Fruit fly (Drosophila melanogaster) whole organism, embryonic: ENCODE data around the gene His3.3A.

Source experiments
- Atf-2 ChIP-seq: fragments of 200-800 bp; sonication (Bioruptor generic); optimal IDR thresholded peaks from 2 replicates; lab custom pipeline; 2016; ENCODE audit warnings: missing biosample characterization, missing genetic modification characterization
- CG11696 ChIP-seq: fragments of 200-800 bp; sonication (Bioruptor generic); IDR thresholded peaks from 2 replicates; pipeline ENCODE4 v1.3.6; 2022; ENCODE audit warnings: missing biosample characterization, missing genetic modification characterization
- CG16863 ChIP-seq: fragments of 200-800 bp; sonication (Bioruptor generic); optimal IDR thresholded peaks from 3 replicates; lab custom pipeline; 2016; ENCODE audit warnings: missing biosample characterization, missing genetic modification characterization
- CG17328 ChIP-seq: fragments of 200-800 bp; sonication (Bioruptor generic); IDR thresholded peaks from 2 replicates; pipeline ENCODE4 v1.3.6; 2022; ENCODE audit warnings: missing biosample characterization, missing genetic modification characterization
- CG18476 ChIP-seq: fragments of 200-800 bp; sonication (Bioruptor generic); optimal IDR thresholded peaks from 2 replicates; lab custom pipeline; 2016; ENCODE audit warnings: missing biosample characterization, mild to moderate bottlenecking, missing genetic modification characterization
- CG2875 ChIP-seq: fragments of 200-800 bp; sonication (Bioruptor generic); optimal IDR thresholded peaks from 2 replicates; lab custom pipeline; 2017; ENCODE audit warnings: missing biosample characterization, mild to moderate bottlenecking, missing genetic modification characterization, missing genetic modification reagents
- CG34376 ChIP-seq: fragments of 200-800 bp; sonication (Bioruptor generic); optimal IDR thresholded peaks from 2 replicates; lab custom pipeline; 2018; ENCODE audit warnings: missing biosample characterization, mild to moderate bottlenecking, missing genetic modification characterization
- CG4328 ChIP-seq: fragments of 200-800 bp; sonication (Bioruptor generic); optimal IDR thresholded peaks from 3 replicates; lab custom pipeline; 2017; ENCODE audit warnings: missing biosample characterization, missing genetic modification reagents, missing genetic modification characterization
- CG4730 ChIP-seq: fragments of 200-800 bp; sonication (Bioruptor generic); IDR thresholded peaks from 2 replicates; pipeline ENCODE4 v1.3.6; 2022; ENCODE audit warnings: missing biosample characterization, missing genetic modification characterization
- CG5953 ChIP-seq: fragments of 200-800 bp; sonication (Bioruptor generic); IDR thresholded peaks from 2 replicates; pipeline ENCODE4 v1.3.6; 2022; ENCODE audit warnings: missing biosample characterization, missing genetic modification characterization
- CG6175 ChIP-seq: fragments of 200-800 bp; sonication (Bioruptor generic); IDR thresholded peaks from 3 replicates; pipeline ENCODE4 v1.3.6; 2022; ENCODE audit warnings: missing biosample characterization, missing genetic modification characterization
- CG6854 ChIP-seq: fragments of 200-800 bp; sonication (Bioruptor generic); optimal IDR thresholded peaks from 3 replicates; lab custom pipeline; 2017; ENCODE audit warnings: missing biosample characterization, mild to moderate bottlenecking, missing genetic modification characterization
- CG7556 ChIP-seq: fragments of 200-800 bp; sonication (Bioruptor generic); optimal IDR thresholded peaks from 2 replicates; lab custom pipeline; 2017; ENCODE audit warnings: missing biosample characterization, mild to moderate bottlenecking, missing genetic modification characterization
- CG7963 ChIP-seq: fragments of 200-800 bp; sonication (Bioruptor generic); IDR thresholded peaks from 3 replicates; pipeline ENCODE4 v1.3.6; 2022; ENCODE audit warnings: missing biosample characterization, missing genetic modification characterization; ENCODE audit not compliant: partially characterized antibody
- CG9727 ChIP-seq: fragments of 200-800 bp; sonication (Bioruptor generic); optimal IDR thresholded peaks from 3 replicates; lab custom pipeline; 2017; ENCODE audit warnings: missing biosample characterization, mild to moderate bottlenecking, missing genetic modification characterization
- CoRest ChIP-seq: fragments of 200-800 bp; sonication (Bioruptor generic); optimal IDR thresholded peaks from 3 replicates; lab custom pipeline; 2018; ENCODE audit warnings: missing biosample characterization, mild to moderate bottlenecking, missing genetic modification characterization, moderate library complexity
- D19B ChIP-seq: fragments of 200-800 bp; sonication (Bioruptor generic); optimal IDR thresholded peaks from 2 replicates; lab custom pipeline; 2017; ENCODE audit warnings: missing biosample characterization, mild to moderate bottlenecking, missing genetic modification characterization
- Dad ChIP-seq: fragments of 200-800 bp; sonication (Bioruptor generic); optimal IDR thresholded peaks from 3 replicates; lab custom pipeline; 2016; ENCODE audit warnings: missing biosample characterization, missing genetic modification characterization
- Deaf1 ChIP-seq: fragments of 200-800 bp; optimal IDR thresholded peaks from 3 replicates; lab custom pipeline; 2019; ENCODE audit warnings: missing biosample characterization, mild to moderate bottlenecking, missing genetic modification characterization, moderate library complexity
- Dp ChIP-seq: fragments of 200-800 bp; sonication (Bioruptor generic); optimal IDR thresholded peaks from 2 replicates; lab custom pipeline; 2018; ENCODE audit warnings: missing biosample characterization, mild to moderate bottlenecking, missing genetic modification characterization, moderate library complexity
- HmgD ChIP-seq: fragments of 200-800 bp; sonication (Bioruptor generic); optimal IDR thresholded peaks from 3 replicates; lab custom pipeline; 2016; ENCODE audit warnings: missing biosample characterization, missing genetic modification characterization
- Hr51 ChIP-seq, 2 experiments: fragments of 200-800 bp; sonication (Bioruptor generic); optimal IDR thresholded peaks; 2 replicates in 1 of 2; 3 replicates in 1 of 2; lab custom pipeline; 2016 to 2018; ENCODE audit warnings: missing biosample characterization in 2 of 2, missing genetic modification characterization in 2 of 2, mild to moderate bottlenecking in 1 of 2, moderate library complexity in 1 of 2
- NfI ChIP-seq: fragments of 200-800 bp; sonication (Bioruptor generic); optimal IDR thresholded peaks from 3 replicates; lab custom pipeline; 2018; ENCODE audit warnings: missing biosample characterization, mild to moderate bottlenecking, missing genetic modification characterization, moderate library complexity
- Optix ChIP-seq: fragments of 200-800 bp; sonication (Bioruptor generic); IDR thresholded peaks from 3 replicates; pipeline ENCODE4 v1.3.6; 2022; ENCODE audit warnings: missing biosample characterization, missing genetic modification characterization
- Side ChIP-seq: fragments of 200-800 bp; sonication (Bioruptor generic); optimal IDR thresholded peaks from 2 replicates; lab custom pipeline; 2016; ENCODE audit warnings: missing biosample characterization, missing genetic modification characterization
- Sox100B ChIP-seq: fragments of 200-800 bp; sonication (Bioruptor generic); optimal IDR thresholded peaks from 3 replicates; lab custom pipeline; 2018; ENCODE audit warnings: missing biosample characterization, mild to moderate bottlenecking, missing genetic modification characterization
- Spps ChIP-seq: fragments of 200-800 bp; sonication (Bioruptor generic); optimal IDR thresholded peaks from 2 replicates; lab custom pipeline; 2018; ENCODE audit warnings: missing biosample characterization, mild to moderate bottlenecking, missing genetic modification characterization
- Taf1 ChIP-seq: fragments of 200-800 bp; sonication (Bioruptor generic); IDR thresholded peaks from 2 replicates; pipeline ENCODE4 v1.3.6; 2022; ENCODE audit warnings: missing biosample characterization, missing genetic modification characterization
- YL-1 ChIP-seq: fragments of 200-800 bp; sonication (Bioruptor generic); optimal IDR thresholded peaks from 3 replicates; lab custom pipeline; 2017; ENCODE audit warnings: missing biosample characterization, mild to moderate bottlenecking, missing genetic modification characterization
- aop ChIP-seq: fragments of 200-800 bp; sonication (Bioruptor generic); IDR thresholded peaks from 2 replicates; pipeline ENCODE4 v1.3.6; 2022; ENCODE audit warnings: missing biosample characterization, missing genetic modification characterization
- ara ChIP-seq: fragments of 200-800 bp; sonication (Bioruptor generic); IDR thresholded peaks from 2 replicates; pipeline ENCODE4 v1.3.6; 2022; ENCODE audit warnings: missing biosample characterization, missing genetic modification characterization
- bsh ChIP-seq, 2 experiments: fragments of 200-800 bp; sonication (Bioruptor generic); optimal IDR thresholded peaks; 2 replicates each; lab custom pipeline; 2017 to 2018; ENCODE audit warnings: mild to moderate bottlenecking in 2 of 2, missing biosample characterization in 2 of 2, missing genetic modification characterization in 2 of 2, moderate library complexity in 1 of 2
- chif ChIP-seq, 2 experiments: fragments of 200-800 bp; sonication (Bioruptor generic); optimal IDR thresholded peaks; 3 replicates each; lab custom pipeline; 2016; ENCODE audit warnings: missing biosample characterization in 2 of 2, missing genetic modification characterization in 2 of 2
- corto ChIP-seq: fragments of 200-800 bp; sonication (Bioruptor generic); optimal IDR thresholded peaks from 2 replicates; lab custom pipeline; 2016; ENCODE audit warnings: missing biosample characterization, mild to moderate bottlenecking, missing genetic modification characterization, moderate library complexity
- emc ChIP-seq: fragments of 200-800 bp; sonication (Bioruptor generic); optimal IDR thresholded peaks from 2 replicates; lab custom pipeline; 2016; ENCODE audit warnings: missing biosample characterization, missing genetic modification characterization
- grau ChIP-seq: fragments of 200-800 bp; optimal IDR thresholded peaks from 3 replicates; lab custom pipeline; 2019; ENCODE audit warnings: missing biosample characterization, mild to moderate bottlenecking, missing genetic modification characterization, moderate library complexity
- grn ChIP-seq: fragments of 200-800 bp; sonication (Bioruptor generic); optimal IDR thresholded peaks from 3 replicates; lab custom pipeline; 2017; ENCODE audit warnings: missing biosample characterization, missing genetic modification characterization
- ham ChIP-seq: fragments of 200-800 bp; sonication (Bioruptor generic); IDR thresholded peaks from 2 replicates; pipeline ENCODE4 v1.3.6; 2022; ENCODE audit warnings: missing biosample characterization, missing genetic modification characterization
- hth ChIP-seq: fragments of >200 bp; optimal IDR thresholded peaks from 2 replicates; lab custom pipeline; 2017; ENCODE audit warnings: inconsistent platforms
- kni ChIP-seq: fragments of 200-800 bp; sonication (Bioruptor generic); optimal IDR thresholded peaks from 3 replicates; lab custom pipeline; 2017; ENCODE audit warnings: mild to moderate bottlenecking, missing biosample characterization, missing genetic modification reagents, missing genetic modification characterization
- lab ChIP-seq: fragments of 200-800 bp; sonication (Bioruptor generic); optimal IDR thresholded peaks from 3 replicates; lab custom pipeline; 2017; ENCODE audit warnings: missing biosample characterization, missing genetic modification characterization, mild to moderate bottlenecking, moderate library complexity, missing genetic modification reagents
- nerfin-2 ChIP-seq: fragments of 200-800 bp; sonication (Bioruptor generic); IDR thresholded peaks from 2 replicates; pipeline ENCODE4 v1.3.6; 2022; ENCODE audit warnings: missing biosample characterization, missing genetic modification characterization; ENCODE audit not compliant: partially characterized antibody
- otp ChIP-seq: fragments of 200-800 bp; sonication (Bioruptor generic); IDR thresholded peaks from 3 replicates; pipeline ENCODE4, ENCODE4 v1.3.6; 2022; ENCODE audit warnings: missing biosample characterization, missing genetic modification characterization
- repo ChIP-seq: fragments of 200-800 bp; sonication (Bioruptor generic); optimal IDR thresholded peaks from 2 replicates; lab custom pipeline; 2016; ENCODE audit warnings: missing biosample characterization, missing genetic modification characterization
- row ChIP-seq: fragments of 200-800 bp; sonication (Bioruptor generic); IDR thresholded peaks from 3 replicates; pipeline ENCODE4 v1.3.6; 2022; ENCODE audit warnings: missing biosample characterization, missing genetic modification characterization
- run ChIP-seq: fragments of 200-800 bp; sonication (Bioruptor generic); optimal IDR thresholded peaks from 3 replicates; lab custom pipeline; 2018; ENCODE audit warnings: missing biosample characterization, mild to moderate bottlenecking, missing genetic modification characterization
- sens ChIP-seq: fragments of 200-800 bp; sonication (Bioruptor generic); peaks from one replicate; lab custom pipeline; 2016; ENCODE audit warnings: missing biosample characterization, missing genetic modification characterization
- slp2 ChIP-seq: fragments of 200-800 bp; sonication (Bioruptor generic); optimal IDR thresholded peaks from 2 replicates; lab custom pipeline; 2016; ENCODE audit warnings: missing biosample characterization, missing genetic modification characterization
- trem ChIP-seq: fragments of 200-800 bp; optimal IDR thresholded peaks from 3 replicates; lab custom pipeline; 2019; ENCODE audit warnings: missing biosample characterization, mild to moderate bottlenecking, missing genetic modification characterization, moderate library complexity
- vfl ChIP-seq: fragments of 200-800 bp; sonication (Bioruptor generic); optimal IDR thresholded peaks from 2 replicates; lab custom pipeline; 2016; ENCODE audit warnings: missing biosample characterization, missing genetic modification characterization
- zfh2 ChIP-seq: fragments of 200-800 bp; sonication (Bioruptor generic); optimal IDR thresholded peaks from 2 replicates; lab custom pipeline; 2016; ENCODE audit warnings: missing biosample characterization, missing genetic modification characterization

Gene His3.3A

DNA sequence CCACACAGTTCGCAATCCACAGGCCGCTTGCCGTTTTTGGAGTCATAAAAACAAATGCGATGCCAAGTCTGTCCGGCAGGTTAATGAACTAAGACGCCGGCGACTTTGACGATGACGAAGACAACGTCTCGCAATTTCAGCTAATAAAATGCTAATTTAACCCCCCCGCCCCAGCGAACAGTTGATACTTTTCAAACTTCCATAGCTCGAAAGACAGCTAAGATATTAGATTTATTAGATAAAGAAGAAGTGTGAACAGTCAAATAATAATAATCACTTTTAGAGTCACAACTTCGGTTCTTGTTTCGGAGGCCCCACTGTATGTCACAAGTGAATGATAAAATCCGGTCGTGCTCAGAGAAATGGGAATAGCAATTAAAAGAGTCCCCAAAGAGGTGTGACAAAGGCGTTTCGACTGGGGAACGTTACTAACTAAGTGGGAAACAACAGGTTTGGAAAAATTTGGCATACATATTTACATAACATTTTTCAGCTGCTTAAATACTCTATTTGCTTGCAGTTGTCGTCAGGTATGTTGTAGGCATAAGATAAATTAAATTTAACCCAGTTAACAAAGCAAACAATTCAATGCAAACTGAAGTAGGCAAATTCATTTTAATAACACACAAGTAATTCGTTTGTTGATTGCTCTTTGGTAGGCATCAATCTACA, 29.9 kb downstream of the His3.3A start (continued):
- TF ChIP-seq Atf-2 (no peak), Taf1 (GFP tag; lab: Robert Waterston, UW) (no peak), otp (GFP tag; lab: Robert Waterston, UW) (0 out of 3 replicates have a peak, but pooled peaks have one; percentile 23), lab (no peak), chif (GFP tag; optimal IDR thresholded peaks at IDR 0.05; lab: Kevin White, UChicago) (no peak), CG6175 (GFP tag; lab: Robert Waterston, UW) (no peak), CG18476 (GFP tag; lab: Kevin White, UChicago) (no peak), row (0 out of 3 replicates have a peak, but pooled peaks have one; percentile 30), nerfin-2 (GFP tag; lab: Robert Waterston, UW) (no peak), corto (GFP tag; lab: Kevin White, UChicago) (no peak), emc (GFP tag; lab: Kevin White, UChicago) (no peak), CG7963 (no peak), bsh (GFP tag; optimal IDR thresholded peaks at IDR 0.05; lab: Kevin White, UChicago) (no peak), CG4328 (GFP tag; lab: Kevin White, UChicago) (no peak), Spps (no peak), Hr51 (GFP tag; optimal IDR thresholded peaks at IDR 0.05; lab: Kevin White, UChicago) (peak in 1 of 2 experiments; percentile 21), zfh2 (GFP tag; lab: Kevin White, UChicago) (no peak), aop (GFP tag; lab: Robert Waterston, UW) (no peak), ara (no peak), vfl (GFP tag; lab: Kevin White, UChicago) (no peak), CoRest (tag; lab: Kevin White, UChicago) (no peak), CG5953 (GFP tag; lab: Robert Waterston, UW) (no peak), grn (no peak), kni (no peak), D19B (GFP tag; lab: Kevin White, UChicago) (no peak), CG7556 (no peak), Optix (GFP tag; lab: Robert Waterston, UW) (no peak), Dad (GFP tag; lab: Kevin White, UChicago) (no peak), NfI (GFP tag; lab: Kevin White, UChicago) (no peak), repo (GFP tag; lab: Kevin White, UChicago) (no peak), sens (GFP tag; lab: Kevin White, UChicago) (peak; percentile 80), Sox100B (no peak), Deaf1 (tag; lab: Kevin White, UChicago) (no peak), CG34376 (GFP tag; lab: Kevin White, UChicago) (no peak), CG4730 (GFP tag; lab: Robert Waterston, UW) (no peak), CG2875 (GFP tag; lab: Kevin White, UChicago) (no peak), CG9727 (GFP tag; lab: Kevin White, UChicago) (no peak), CG17328 (GFP tag; lab: Robert Waterston, UW) (no peak), YL-1 (GFP tag; lab: Kevin White, UChicago) (no peak), CG16863 (GFP tag; lab: Kevin White, UChicago) (no peak), Side (GFP tag; lab: Kevin White, UChicago) (no peak), trem (no peak), CG6854 (GFP tag; lab: Kevin White, UChicago) (no peak), run (tag; lab: Kevin White, UChicago) (no peak), slp2 (no peak), HmgD (GFP tag; lab: Kevin White, UChicago) (no peak), CG11696 (GFP tag; lab: Robert Waterston, UW) (no peak), Dp (no peak), grau (tag; lab: Kevin White, UChicago) (peak; percentile 62), hth (no peak), ham (no peak)
